Fruit fly (Drosophila melanogaster) whole organism, wandering third instar larva: Measurements from ENCODE around the gene CG33490.

Experiments
- Abd-B ChIP-seq: fragments of >200 bp; optimal IDR thresholded peaks from 2 replicates; lab custom pipeline; 2017; ENCODE audit warnings: missing biosample characterization, missing genetic modification characterization
- CG32264 ChIP-seq: fragments of 200-800 bp; sonication (Bioruptor generic); optimal IDR thresholded peaks from 2 replicates; lab custom pipeline; 2016; ENCODE audit warnings: missing biosample characterization, missing genetic modification characterization
- CG9705 ChIP-seq: fragments of 200-800 bp; sonication (Bioruptor generic); optimal IDR thresholded peaks from 2 replicates; lab custom pipeline; 2018; ENCODE audit warnings: missing biosample characterization, mild to moderate bottlenecking, missing genetic modification characterization
- Dfd ChIP-seq: fragments of >200 bp; optimal IDR thresholded peaks from 2 replicates; lab custom pipeline; 2017; ENCODE audit warnings: missing biosample characterization, missing genetic modification characterization
- Dif ChIP-seq: fragments of 200-275, 200-300 bp; sonication (Bioruptor generic); optimal IDR thresholded peaks from 2 replicates; lab custom pipeline; 2018; ENCODE audit warnings: missing biosample characterization, missing genetic modification characterization; ENCODE audit not compliant: partially characterized antibody
- GATAd ChIP-seq: sonication (Bioruptor generic); optimal IDR thresholded peaks from 2 replicates; lab custom pipeline; 2016; ENCODE audit warnings: missing biosample characterization, missing genetic modification characterization
- HLH106 ChIP-seq: fragments of 200-800 bp; optimal IDR thresholded peaks from 3 replicates; lab custom pipeline; 2019; ENCODE audit warnings: missing biosample characterization, mild to moderate bottlenecking, missing genetic modification characterization, moderate library complexity
- Hr78 ChIP-seq: fragments of >200 bp; optimal IDR thresholded peaks from 2 replicates; lab custom pipeline; 2017; ENCODE audit warnings: missing biosample characterization, missing genetic modification characterization
- Hr83 ChIP-seq: fragments of 200-300 bp; sonication (Bioruptor generic); optimal IDR thresholded peaks from 2 replicates; lab custom pipeline; 2016; ENCODE audit warnings: missing biosample characterization, mild to moderate bottlenecking, missing genetic modification characterization, moderate library complexity; ENCODE audit not compliant: poor library complexity, severe bottlenecking
- Mio ChIP-seq: sonication (Bioruptor generic); optimal IDR thresholded peaks from 2 replicates; lab custom pipeline; 2016; ENCODE audit warnings: missing biosample characterization, missing genetic modification characterization
- Myc ChIP-seq: fragments of >200 bp; optimal IDR thresholded peaks from 2 replicates; lab custom pipeline; 2017
- OdsH ChIP-seq: fragments of 200-800 bp; sonication (Bioruptor generic); optimal IDR thresholded peaks from 2 replicates; lab custom pipeline; 2016; ENCODE audit warnings: missing biosample characterization, mild to moderate bottlenecking, missing genetic modification characterization
- Rel ChIP-seq, 2 experiments: fragments of 200-800 bp; sonication (Bioruptor generic) in 1 of 2; optimal IDR thresholded peaks; 2 replicates in 1 of 2; 3 replicates in 1 of 2; lab custom pipeline; 2016 to 2019; ENCODE audit warnings: mild to moderate bottlenecking in 2 of 2, missing biosample characterization in 2 of 2, missing genetic modification characterization in 2 of 2, moderate library complexity in 1 of 2
- Sp1 ChIP-seq: fragments of 200-800 bp; sonication (Bioruptor generic); optimal IDR thresholded peaks from 3 replicates; lab custom pipeline; 2019; ENCODE audit warnings: missing biosample characterization, mild to moderate bottlenecking, missing genetic modification characterization, moderate library complexity
- Vsx2 ChIP-seq: fragments of 200-300, 225-300 bp; sonication (Bioruptor generic); optimal IDR thresholded peaks from 2 replicates; lab custom pipeline; 2018; ENCODE audit warnings: missing biosample characterization, missing genetic modification characterization; ENCODE audit not compliant: partially characterized antibody
- br ChIP-seq: fragments of 200-800 bp; sonication (Bioruptor generic); optimal IDR thresholded peaks from 2 replicates; lab custom pipeline; 2016; ENCODE audit warnings: missing biosample characterization, missing genetic modification characterization
- brk ChIP-seq: fragments of 200-800 bp; sonication (Bioruptor generic); optimal IDR thresholded peaks from 2 replicates; lab custom pipeline; 2016; ENCODE audit warnings: missing biosample characterization, mild to moderate bottlenecking, missing genetic modification characterization
- dl ChIP-seq, 2 experiments: fragments of 175-275, 200-275 bp in 1 of 2; fragments of 200-275 bp in 1 of 2; sonication (Bioruptor generic); optimal IDR thresholded peaks; lab custom pipeline; 2018; ENCODE audit warnings: mild to moderate bottlenecking in 2 of 2, missing biosample characterization in 2 of 2, missing genetic modification characterization in 2 of 2, moderate library complexity in 2 of 2; ENCODE audit not compliant: partially characterized antibody in 2 of 2, insufficient read depth in 1 of 2
- dsf ChIP-seq: sonication (Bioruptor generic); optimal IDR thresholded peaks from 2 replicates; lab custom pipeline; 2016; ENCODE audit warnings: missing biosample characterization, missing genetic modification characterization, borderline replicate concordance
- ey ChIP-seq: fragments of 200-800 bp; sonication (Bioruptor generic); optimal IDR thresholded peaks from 2 replicates; lab custom pipeline; 2016; ENCODE audit warnings: missing biosample characterization, missing genetic modification characterization
- foxo ChIP-seq, 2 experiments: fragments of 200-800 bp; sonication (Bioruptor generic); optimal IDR thresholded peaks; 2 replicates in 1 of 2; 3 replicates in 1 of 2; lab custom pipeline; 2016 to 2017; ENCODE audit warnings: missing biosample characterization in 2 of 2, missing genetic modification characterization in 2 of 2
- fru ChIP-seq: fragments of 200-800 bp; sonication (Bioruptor generic); optimal IDR thresholded peaks from 3 replicates; lab custom pipeline; 2016; ENCODE audit warnings: missing biosample characterization, mild to moderate bottlenecking, missing genetic modification characterization
- h ChIP-seq: fragments of 200-800 bp; sonication (Bioruptor generic); optimal IDR thresholded peaks from 3 replicates; lab custom pipeline; 2016; ENCODE audit warnings: missing biosample characterization, mild to moderate bottlenecking, missing genetic modification characterization
- jim ChIP-seq: fragments of 175-275, 200-325 bp; sonication (Bioruptor generic); optimal IDR thresholded peaks from 2 replicates; lab custom pipeline; 2016; ENCODE audit warnings: missing biosample characterization, mild to moderate bottlenecking, missing genetic modification characterization
- lola ChIP-seq: fragments of >200 bp; optimal IDR thresholded peaks from 2 replicates; lab custom pipeline; 2017; ENCODE audit warnings: missing biosample characterization, missing genetic modification characterization
- pan ChIP-seq: fragments of >200 bp; optimal IDR thresholded peaks from 2 replicates; lab custom pipeline; 2017
- psq ChIP-seq: fragments of 200-800 bp; sonication (Bioruptor generic); optimal IDR thresholded peaks from 3 replicates; lab custom pipeline; 2017; ENCODE audit warnings: missing biosample characterization, mild to moderate bottlenecking, missing genetic modification characterization, moderate library complexity
- rgr ChIP-seq: fragments of 200-800 bp; sonication (Bioruptor generic); optimal IDR thresholded peaks from 3 replicates; lab custom pipeline; 2016; ENCODE audit warnings: missing biosample characterization, mild to moderate bottlenecking, missing genetic modification characterization
- sv ChIP-seq: fragments of 200-800 bp; sonication (Bioruptor generic); optimal IDR thresholded peaks from 3 replicates; lab custom pipeline; 2016; ENCODE audit warnings: missing biosample characterization, missing genetic modification characterization
- tai ChIP-seq: sonication (Bioruptor generic); optimal IDR thresholded peaks from 2 replicates; lab custom pipeline; 2016; ENCODE audit warnings: missing biosample characterization, missing genetic modification characterization
- usp ChIP-seq: fragments of >200 bp; optimal IDR thresholded peaks from 2 replicates; lab custom pipeline; 2017; ENCODE audit warnings: missing biosample characterization, missing genetic modification characterization
- woc ChIP-seq: sonication (Bioruptor generic); optimal IDR thresholded peaks from 2 replicates; lab custom pipeline; 2016; ENCODE audit warnings: missing biosample characterization, mild to moderate bottlenecking, missing genetic modification characterization

CG33490 gene

dm6 chr3L:11609835-11610234, 35.4 kb upstream of the CG33490 start, which contains the start of gene CG42832:
TSS of gene CG42832 (plus strand) at chr3L:11610135.
- TF ChIP-seq Hr78 (GFP tag; lab: Kevin White, UChicago) (no peak), Abd-B (GFP tag; lab: Kevin White, UChicago) (no peak), br (no peak), Myc (lab: Kevin White, UChicago) (no peak), psq (GFP tag; lab: Kevin White, UChicago) (no peak), brk (GFP tag; lab: Kevin White, UChicago) (no peak), dl (GFP tag; optimal IDR thresholded peaks at IDR 0.05; lab: Kevin White, UChicago; ENCODE audit: insufficient read depth in 1 of 2, partially characterized antibody in 2 of 2) (no peak), usp (GFP tag; lab: Kevin White, UChicago) (no peak), h (no peak), lola (GFP tag; lab: Kevin White, UChicago) (no peak), foxo (GFP tag; optimal IDR thresholded peaks at IDR 0.05; lab: Kevin White, UChicago) (no peak), GATAd (GFP tag; lab: Kevin White, UChicago) (no peak), Mio (no peak), rgr (GFP tag; lab: Kevin White, UChicago) (no peak), sv (GFP tag; lab: Kevin White, UChicago) (no peak), Vsx2 (no peak), Sp1 (GFP tag; lab: Kevin White, UChicago) (no peak)

dm6 chr3L:11609153-11609809, 34.8 kb upstream of the CG33490 start, which contains the start of gene Duba:
TSS of gene Duba (minus strand) at chr3L:11609465.
- TF ChIP-seq OdsH (GFP tag; lab: Kevin White, UChicago) (no peak), Dfd (GFP tag; lab: Kevin White, UChicago) (no peak), Vsx2 (no peak), brk (GFP tag; lab: Kevin White, UChicago) (no peak), dsf (no peak), HLH106 (tag; lab: Kevin White, UChicago) (no peak), h (no peak), rgr (GFP tag; lab: Kevin White, UChicago) (no peak), Rel (GFP tag; optimal IDR thresholded peaks at IDR 0.05; lab: Kevin White, UChicago) (no peak), Rel (tag; optimal IDR thresholded peaks at IDR 0.05; lab: Kevin White, UChicago) (peak; percentile 75), Hr78 (GFP tag; lab: Kevin White, UChicago) (peak; percentile 36), dl (GFP tag; optimal IDR thresholded peaks at IDR 0.05; lab: Kevin White, UChicago; ENCODE audit: insufficient read depth in 1 of 2, partially characterized antibody in 2 of 2) (no peak), CG32264 (GFP tag; lab: Kevin White, UChicago) (no peak), fru (GFP tag; lab: Kevin White, UChicago) (no peak), Hr83 (GFP tag; lab: Kevin White, UChicago) (no peak), pan (lab: Kevin White, UChicago) (no peak)

- TF ChIP-seq Dfd (GFP tag; lab: Kevin White, UChicago) (peak; percentile 93), Hr83 (GFP tag; lab: Kevin White, UChicago) (no peak)
- TF ChIP-seq, all 38 proteins: peak for 1
These were observed 29.8 kb upstream of the CG33490 start for dm6 chr3L:11604227-11604626.

dm6 chr3L:11602040-11602439, 27.6 kb upstream of the CG33490 start:
- TF ChIP-seq pan (lab: Kevin White, UChicago) (no peak), Hr78 (GFP tag; lab: Kevin White, UChicago) (no peak), ey (no peak), CG9705 (GFP tag; lab: Kevin White, UChicago) (no peak), rgr (GFP tag; lab: Kevin White, UChicago) (no peak), Vsx2 (no peak), Abd-B (GFP tag; lab: Kevin White, UChicago) (no peak), HLH106 (tag; lab: Kevin White, UChicago) (no peak), Hr83 (GFP tag; lab: Kevin White, UChicago) (no peak), h (no peak), tai (GFP tag; lab: Kevin White, UChicago) (no peak)

dm6 chr3L:11601133-11601532, 26.7 kb upstream of the CG33490 start:
- TF ChIP-seq foxo (GFP tag; optimal IDR thresholded peaks at IDR 0.05; lab: Kevin White, UChicago) (no peak), HLH106 (tag; lab: Kevin White, UChicago) (no peak), jim (GFP tag; lab: Kevin White, UChicago) (no peak), Dif (GFP tag; lab: Kevin White, UChicago) (no peak), rgr (GFP tag; lab: Kevin White, UChicago) (no peak), woc (GFP tag; lab: Kevin White, UChicago) (no peak), CG9705 (GFP tag; lab: Kevin White, UChicago) (no peak), lola (GFP tag; lab: Kevin White, UChicago) (no peak), pan (lab: Kevin White, UChicago) (no peak)
